Worm (Caenorhabditis elegans) whole organism, L1 larva: ENCODE measurements around the gene unc-9.

ENCODE experiments used
- ama-1 ChIP-seq: fragments of 150-350 bp; optimal IDR thresholded peaks from 2 replicates; lab custom pipeline; 2014
- ceh-82 ChIP-seq, 3 experiments: fragments of 150-350 bp in 1 of 3; sonication (generic microtip) in 2 of 3; optimal IDR thresholded peaks; 2 replicates each; lab custom pipeline; 2014 to 2017; ENCODE audit warnings: missing biosample characterization in 3 of 3, missing genetic modification characterization in 3 of 3
- ceh-90 ChIP-seq: sonication (generic microtip); optimal IDR thresholded peaks from 2 replicates; lab custom pipeline; 2016; ENCODE audit warnings: missing genetic modification characterization, missing compliant biosample characterization
- efl-3 ChIP-seq: fragments of 200-800 bp; sonication (Bioruptor generic); optimal IDR thresholded peaks from 2 replicates; lab custom pipeline; 2018; ENCODE audit warnings: mild to moderate bottlenecking, missing genetic modification characterization, missing compliant biosample characterization
- fkh-4 ChIP-seq: sonication (generic microtip); optimal IDR thresholded peaks from 2 replicates; lab custom pipeline; 2016; ENCODE audit warnings: missing compliant biosample characterization, missing genetic modification characterization, borderline replicate concordance
- irx-1 ChIP-seq: sonication (generic microtip); optimal IDR thresholded peaks from 2 replicates; lab custom pipeline; 2016; ENCODE audit warnings: missing genetic modification characterization, missing compliant biosample characterization
- lin-35 ChIP-seq, 2 experiments: fragments of 150-350 bp; optimal IDR thresholded peaks; 2 replicates each; lab custom pipeline; 2014; ENCODE audit warnings: missing biosample characterization in 2 of 2, missing genetic modification characterization in 2 of 2, missing genetic modification reagents in 2 of 2
- mef-2 ChIP-seq: fragments of 150-350 bp; optimal IDR thresholded peaks from 2 replicates; lab custom pipeline; 2014; ENCODE audit warnings: missing biosample characterization, missing genetic modification characterization
- nhr-28 ChIP-seq: fragments of 150-350 bp; optimal IDR thresholded peaks from 2 replicates; lab custom pipeline; 2014; ENCODE audit warnings: missing biosample characterization, missing genetic modification characterization
- nhr-84 ChIP-seq: sonication (generic microtip); optimal IDR thresholded peaks from 2 replicates; lab custom pipeline; 2017; ENCODE audit warnings: missing biosample characterization, missing genetic modification characterization
- snu-23 ChIP-seq: sonication (generic microtip); optimal IDR thresholded peaks from 2 replicates; lab custom pipeline; 2016; ENCODE audit warnings: missing genetic modification characterization, missing compliant biosample characterization
- sox-4 ChIP-seq: sonication (generic microtip); optimal IDR thresholded peaks from 2 replicates; lab custom pipeline; 2016; ENCODE audit warnings: missing genetic modification characterization, missing compliant biosample characterization
- sup-37 ChIP-seq: fragments of 200-800 bp; sonication (Bioruptor generic); optimal IDR thresholded peaks from 2 replicates; lab custom pipeline; 2018; ENCODE audit warnings: mild to moderate bottlenecking, missing genetic modification characterization, missing compliant biosample characterization
- ztf-4 ChIP-seq: fragments of 150-350 bp; optimal IDR thresholded peaks from 2 replicates; lab custom pipeline; 2014; ENCODE audit warnings: missing biosample characterization, missing genetic modification characterization

ce11 chrX:13190912-13191311, 10.7 kb upstream of the unc-9 start, which contains the start of gene gpa-6:
- no peak for TF ChIP-seq nhr-84 (tag; lab: Kevin White, UChicago)
- no peak for TF ChIP-seq snu-23 (GFP tag; lab: Kevin White, UChicago)
- TF ChIP-seq ama-1 (lab: Kevin White, UChicago), result no peak
- no peak for TF ChIP-seq ceh-90 (tag; lab: Kevin White, UChicago)
- TF ChIP-seq efl-3 (GFP tag; lab: Kevin White, UChicago), result no peak
- TF ChIP-seq lin-35 (GFP tag; optimal IDR thresholded peaks at IDR 0.05; lab: Kevin White, UChicago), result no peak
- no peak for TF ChIP-seq ztf-4 (tag; lab: Kevin White, UChicago)
- no peak for TF ChIP-seq irx-1 (tag; lab: Kevin White, UChicago)
- TF ChIP-seq ceh-82 (tag; optimal IDR thresholded peaks at IDR 0.05; lab: Kevin White, UChicago), result no peak
- TF ChIP-seq mef-2, result no peak
- no peak for TF ChIP-seq fkh-4 (tag; lab: Kevin White, UChicago)
- no peak for TF ChIP-seq sup-37
- no peak for TF ChIP-seq sox-4 (tag; lab: Kevin White, UChicago)
- no peak for TF ChIP-seq nhr-28 (tag; lab: Kevin White, UChicago)
